Fruit fly (Drosophila melanogaster) whole organism, embryonic: ENCODE measurements around the gene CG44355.
A peak's percentile ranks its signal among the peaks of the same experiment; 100 is the strongest.

ENCODE experiments used
- ATbp ChIP-seq: fragments of 200-800 bp; sonication (Bioruptor generic); optimal IDR thresholded peaks from 2 replicates; lab custom pipeline; 2017; ENCODE audit warnings: missing biosample characterization, mild to moderate bottlenecking, missing genetic modification characterization, missing genetic modification reagents
- CG10979 ChIP-seq: fragments of 200-800 bp; sonication (Bioruptor generic); optimal IDR thresholded peaks from 2 replicates; lab custom pipeline; 2018; ENCODE audit warnings: missing biosample characterization, mild to moderate bottlenecking, missing genetic modification characterization, moderate library complexity
- CG11456 ChIP-seq: fragments of 200-800 bp; sonication (Bioruptor generic); IDR thresholded peaks from 3 replicates; pipeline ENCODE4 v1.3.6; 2022; ENCODE audit warnings: missing biosample characterization, missing genetic modification characterization
- CG11504 ChIP-seq: fragments of 200-800 bp; sonication (Bioruptor generic); optimal IDR thresholded peaks from 3 replicates; lab custom pipeline; 2019; ENCODE audit warnings: missing biosample characterization, mild to moderate bottlenecking, missing genetic modification characterization, moderate library complexity
- CG1233 ChIP-seq: fragments of 200-800 bp; sonication (Bioruptor generic); optimal IDR thresholded peaks from 4 replicates; lab custom pipeline; 2018; ENCODE audit warnings: missing biosample characterization, mild to moderate bottlenecking, missing genetic modification characterization
- CG12769 ChIP-seq: fragments of 200-800 bp; sonication (Bioruptor generic); optimal IDR thresholded peaks from 2 replicates; lab custom pipeline; 2019; ENCODE audit warnings: missing biosample characterization, mild to moderate bottlenecking, missing genetic modification characterization, moderate library complexity
- CG1602 ChIP-seq: fragments of 200-800 bp; sonication (Bioruptor generic); optimal IDR thresholded peaks from 3 replicates; lab custom pipeline; 2016; ENCODE audit warnings: missing biosample characterization, missing genetic modification characterization
- CG1647 ChIP-seq: fragments of 200-800 bp; sonication (Bioruptor generic); optimal IDR thresholded peaks from 3 replicates; lab custom pipeline; 2016; ENCODE audit warnings: missing biosample characterization, missing genetic modification characterization
- CG17186 ChIP-seq: fragments of 200-800 bp; sonication (Bioruptor generic); optimal IDR thresholded peaks from 3 replicates; lab custom pipeline; 2017; ENCODE audit warnings: missing biosample characterization, missing genetic modification reagents, missing genetic modification characterization
- CG18599 ChIP-seq: fragments of 200-800 bp; sonication (Bioruptor generic); optimal IDR thresholded peaks from 3 replicates; lab custom pipeline; 2017; ENCODE audit warnings: missing biosample characterization, missing genetic modification characterization, mild to moderate bottlenecking, moderate library complexity, missing genetic modification reagents
- CG2199 ChIP-seq: fragments of 200-800 bp; sonication (Bioruptor generic); IDR thresholded peaks from 3 replicates; pipeline ENCODE4 v1.3.6; 2022; ENCODE audit warnings: missing biosample characterization, missing genetic modification characterization
- CG2712 ChIP-seq: fragments of 200-800 bp; optimal IDR thresholded peaks from 3 replicates; lab custom pipeline; 2019; ENCODE audit warnings: missing biosample characterization, mild to moderate bottlenecking, missing genetic modification characterization, moderate library complexity
- CG32532 ChIP-seq: fragments of 200-800 bp; sonication (Bioruptor generic); IDR thresholded peaks from 2 replicates; pipeline ENCODE4 v1.3.6; 2022; ENCODE audit warnings: missing biosample characterization, missing genetic modification characterization
- CG34422 ChIP-seq: fragments of 200-800 bp; sonication (Bioruptor generic); IDR thresholded peaks from 3 replicates; pipeline ENCODE4 v1.3.6; 2022; ENCODE audit warnings: missing biosample characterization, missing genetic modification characterization
- CG3995 ChIP-seq: fragments of 200-800 bp; sonication (Bioruptor generic); optimal IDR thresholded peaks from 3 replicates; lab custom pipeline; 2016; ENCODE audit warnings: missing biosample characterization, missing genetic modification characterization
- CG7839 ChIP-seq: fragments of 200-800 bp; sonication (Bioruptor generic); optimal IDR thresholded peaks from 3 replicates; lab custom pipeline; 2018; ENCODE audit warnings: missing biosample characterization, mild to moderate bottlenecking, missing genetic modification characterization, moderate library complexity
- CG9932 ChIP-seq: fragments of 200-800 bp; sonication (Bioruptor generic); IDR thresholded peaks from 2 replicates; pipeline ENCODE4 v1.3.6; 2022; ENCODE audit warnings: missing biosample characterization, missing genetic modification characterization
- Ets65A ChIP-seq: fragments of 200-800 bp; sonication (Bioruptor generic); peaks from one replicate; lab custom pipeline; 2016; ENCODE audit warnings: missing biosample characterization, missing genetic modification characterization
- HHEX ChIP-seq: fragments of 200-800 bp; sonication (Bioruptor generic); optimal IDR thresholded peaks from 3 replicates; lab custom pipeline; 2017; ENCODE audit warnings: missing biosample characterization, mild to moderate bottlenecking, missing genetic modification characterization, missing genetic modification reagents
- HmgZ ChIP-seq: fragments of 200-800 bp; sonication (Bioruptor generic); optimal IDR thresholded peaks from 2 replicates; lab custom pipeline; 2018; ENCODE audit warnings: missing biosample characterization, mild to moderate bottlenecking, missing genetic modification characterization
- Hmr ChIP-seq: fragments of 200-800 bp; sonication (Bioruptor generic); optimal IDR thresholded peaks from 3 replicates; lab custom pipeline; 2017; ENCODE audit warnings: mild to moderate bottlenecking, missing biosample characterization, missing genetic modification reagents, missing genetic modification characterization
- Lpt ChIP-seq: fragments of >200 bp; optimal IDR thresholded peaks from 2 replicates; lab custom pipeline; 2018; ENCODE audit warnings: missing biosample characterization, missing genetic modification characterization
- Med ChIP-seq: fragments of 200-800 bp; sonication (Bioruptor generic); peaks from one replicate; lab custom pipeline; 2016; ENCODE audit warnings: missing biosample characterization, missing genetic modification characterization, mild to moderate bottlenecking, inconsistent platforms, moderate library complexity
- Nf-YB ChIP-seq: fragments of 200-800 bp; sonication (Bioruptor generic); optimal IDR thresholded peaks from 3 replicates; lab custom pipeline; 2019; ENCODE audit warnings: missing biosample characterization, mild to moderate bottlenecking, missing genetic modification characterization, moderate library complexity
- Nf-YC ChIP-seq: fragments of 200-800 bp; optimal IDR thresholded peaks from 3 replicates; lab custom pipeline; 2019; ENCODE audit warnings: missing biosample characterization, mild to moderate bottlenecking, missing genetic modification characterization, moderate library complexity
- Pdp1 ChIP-seq, 2 experiments: fragments of 200-800 bp; sonication (Bioruptor generic); optimal IDR thresholded peaks; 3 replicates each; lab custom pipeline; 2016; ENCODE audit warnings: missing biosample characterization in 2 of 2, missing genetic modification characterization in 2 of 2, mild to moderate bottlenecking in 1 of 2, moderate library complexity in 1 of 2
- Stat92E ChIP-seq, 3 experiments: fragments of >200 bp in 2 of 3; fragments of 200-800 bp in 1 of 3; sonication (Bioruptor generic) in 1 of 3; optimal IDR thresholded peaks; 2 replicates each; lab custom pipeline; 2017 to 2019; ENCODE audit warnings: missing biosample characterization in 3 of 3, missing genetic modification characterization in 3 of 3, mild to moderate bottlenecking in 1 of 3, moderate library complexity in 1 of 3
- ab ChIP-seq: fragments of 200-800 bp; sonication (Bioruptor generic); optimal IDR thresholded peaks from 2 replicates; lab custom pipeline; 2016; ENCODE audit warnings: missing biosample characterization, missing genetic modification characterization
- amos ChIP-seq: fragments of 200-800 bp; sonication (Bioruptor generic); IDR thresholded peaks from 2 replicates; pipeline ENCODE4 v1.3.6; 2022; ENCODE audit warnings: missing biosample characterization, missing genetic modification characterization; ENCODE audit not compliant: partially characterized antibody
- bsh ChIP-seq, 2 experiments: fragments of 200-800 bp; sonication (Bioruptor generic); optimal IDR thresholded peaks; 2 replicates each; lab custom pipeline; 2017 to 2018; ENCODE audit warnings: mild to moderate bottlenecking in 2 of 2, missing biosample characterization in 2 of 2, missing genetic modification characterization in 2 of 2, moderate library complexity in 1 of 2
- chinmo ChIP-seq: fragments of 200-800 bp; sonication (Bioruptor generic); IDR thresholded peaks from 4 replicates; pipeline ENCODE4 v1.3.6; 2022; ENCODE audit warnings: missing biosample characterization, missing genetic modification characterization; ENCODE audit not compliant: partially characterized antibody
- crol ChIP-seq: fragments of 200-800 bp; sonication (Bioruptor generic); IDR thresholded peaks from 2 replicates; pipeline ENCODE4 v1.3.6; 2022; ENCODE audit warnings: missing biosample characterization, missing genetic modification characterization
- dmrt11E ChIP-seq: fragments of 200-800 bp; sonication (Bioruptor generic); optimal IDR thresholded peaks from 3 replicates; lab custom pipeline; 2018; ENCODE audit warnings: missing biosample characterization, mild to moderate bottlenecking, missing genetic modification characterization, moderate library complexity
- dmrt99B ChIP-seq: fragments of 200-800 bp; sonication (Bioruptor generic); optimal IDR thresholded peaks from 2 replicates; lab custom pipeline; 2018; ENCODE audit warnings: missing biosample characterization, mild to moderate bottlenecking, missing genetic modification characterization, moderate library complexity
- ewg ChIP-seq: fragments of 200-800 bp; sonication (Bioruptor generic); optimal IDR thresholded peaks from 3 replicates; lab custom pipeline; 2017; ENCODE audit warnings: mild to moderate bottlenecking, missing biosample characterization, missing genetic modification reagents, missing genetic modification characterization
- ham ChIP-seq: fragments of 200-800 bp; sonication (Bioruptor generic); IDR thresholded peaks from 2 replicates; pipeline ENCODE4 v1.3.6; 2022; ENCODE audit warnings: missing biosample characterization, missing genetic modification characterization
- lbe ChIP-seq: fragments of 200-800 bp; sonication (Bioruptor generic); optimal IDR thresholded peaks from 2 replicates; lab custom pipeline; 2016; ENCODE audit warnings: missing biosample characterization, mild to moderate bottlenecking, missing genetic modification characterization
- lilli ChIP-seq: fragments of 200-800 bp; sonication (Bioruptor generic); optimal IDR thresholded peaks from 3 replicates; lab custom pipeline; 2016; ENCODE audit warnings: missing biosample characterization, missing genetic modification characterization
- luna ChIP-seq: fragments of 200-800 bp; sonication (Bioruptor generic); optimal IDR thresholded peaks from 2 replicates; lab custom pipeline; 2016; ENCODE audit warnings: missing biosample characterization, missing genetic modification characterization
- phol ChIP-seq: fragments of 200-800 bp; sonication (Bioruptor generic); optimal IDR thresholded peaks from 3 replicates; lab custom pipeline; 2018; ENCODE audit warnings: missing biosample characterization, mild to moderate bottlenecking, missing genetic modification characterization, moderate library complexity
- prd ChIP-seq, 3 experiments: fragments of >200 bp in 2 of 3; fragments of 200-800 bp in 1 of 3; sonication (Bioruptor generic) in 1 of 3; optimal IDR thresholded peaks in 2 of 3; IDR thresholded peaks in 1 of 3; 2 replicates in 2 of 3; 3 replicates in 1 of 3; pipeline versions ENCODE4 v1.3.6 to Lab custom; 2017 to 2022; ENCODE audit warnings: missing biosample characterization in 1 of 3, missing genetic modification characterization in 1 of 3
- ranshi ChIP-seq: fragments of 200-800 bp; sonication (Bioruptor generic); IDR thresholded peaks from 2 replicates; pipeline ENCODE4 v1.3.6; 2022; ENCODE audit warnings: missing biosample characterization, missing genetic modification characterization
- row ChIP-seq: fragments of 200-800 bp; sonication (Bioruptor generic); IDR thresholded peaks from 3 replicates; pipeline ENCODE4 v1.3.6; 2022; ENCODE audit warnings: missing biosample characterization, missing genetic modification characterization
- salm ChIP-seq: fragments of 200-800 bp; sonication (Bioruptor generic); optimal IDR thresholded peaks from 2 replicates; lab custom pipeline; 2018; ENCODE audit warnings: missing biosample characterization, mild to moderate bottlenecking, missing genetic modification characterization
- sd ChIP-seq: fragments of 200-800 bp; sonication (Bioruptor generic); optimal IDR thresholded peaks from 3 replicates; lab custom pipeline; 2018; ENCODE audit warnings: missing biosample characterization, mild to moderate bottlenecking, missing genetic modification characterization, moderate library complexity
- sqz ChIP-seq: fragments of 200-800 bp; sonication (Bioruptor generic); optimal IDR thresholded peaks from 3 replicates; lab custom pipeline; 2018; ENCODE audit warnings: missing biosample characterization, mild to moderate bottlenecking, missing genetic modification characterization
- vvl ChIP-seq: fragments of 200-800 bp; sonication (Bioruptor generic); IDR thresholded peaks from 2 replicates; pipeline ENCODE4 v1.3.6; 2022; ENCODE audit warnings: missing biosample characterization, missing genetic modification characterization

The CG44355 gene

dm6 chr3L:12310505-12310904 lies at the start of gene CG44355:
CG44355 (plus strand) TSS chr3L:12310805.
- no peak for TF ChIP-seq CG1602 (GFP tag; lab: Kevin White, UChicago)
- TF ChIP-seq phol (tag; lab: Kevin White, UChicago), result peak; percentile 32
- peak; percentile 41 for TF ChIP-seq CG18599 (GFP tag; lab: Kevin White, UChicago)
- peak; percentile 2 for TF ChIP-seq CG10979
- no peak for TF ChIP-seq CG3995
- peak; percentile 34 for TF ChIP-seq Nf-YB (GFP tag; lab: Kevin White, UChicago)
- no peak for TF ChIP-seq Stat92E (GFP tag; optimal IDR thresholded peaks at IDR 0.05; lab: Kevin White, UChicago)
- TF ChIP-seq CG11504 (tag; lab: Kevin White, UChicago), result peak; percentile 34
- TF ChIP-seq Nf-YC (tag; lab: Kevin White, UChicago), result peak; percentile 74
- no peak for TF ChIP-seq CG2199 (GFP tag; lab: Robert Waterston, UW)
- TF ChIP-seq ab, result no peak
- no peak for TF ChIP-seq HHEX (GFP tag; lab: Kevin White, UChicago)
- peak; percentile 20 for TF ChIP-seq CG2712
- peak; percentile 5 for TF ChIP-seq CG7839 (tag; lab: Kevin White, UChicago)
- TF ChIP-seq dmrt99B (tag; lab: Kevin White, UChicago), result peak; percentile 26
- peak; percentile 42 for TF ChIP-seq ewg
- TF ChIP-seq dmrt11E (tag; lab: Kevin White, UChicago), result no peak
- TF ChIP-seq row, result peak; percentile 30; the same call in 1 of the 3 replicates

dm6 chr3L:12265526-12266342 lies 44.9 kb upstream of the CG44355 start:
- no peak for TF ChIP-seq CG17186
- peak; percentile 60 for TF ChIP-seq ATbp (GFP tag; lab: Kevin White, UChicago)
- no peak for TF ChIP-seq amos (GFP tag; lab: Robert Waterston, UW)
- peak; percentile 95 for TF ChIP-seq sd (tag; lab: Kevin White, UChicago)
- TF ChIP-seq lbe, result peak; percentile 4
- TF ChIP-seq ham (GFP tag; lab: Robert Waterston, UW), result no peak
- no peak for TF ChIP-seq prd (optimal IDR thresholded peaks at IDR 0.05; lab: Kevin White, UChicago)
- TF ChIP-seq prd (GFP tag; IDR thresholded peaks at IDR 0.05; lab: Robert Waterston, UW), result no peak
- peak; percentile 72 for TF ChIP-seq sqz (GFP tag; lab: Kevin White, UChicago)
- TF ChIP-seq HmgZ (tag; lab: Kevin White, UChicago), result peak; percentile 16
- TF ChIP-seq Lpt (GFP tag; lab: Kevin White, UChicago), result no peak
- no peak for TF ChIP-seq salm (tag; lab: Kevin White, UChicago)
- no peak for TF ChIP-seq Hmr (GFP tag; lab: Kevin White, UChicago)
- no peak for TF ChIP-seq Ets65A (GFP tag; lab: Kevin White, UChicago)
- no peak for TF ChIP-seq ranshi (GFP tag; lab: Robert Waterston, UW)
- TF ChIP-seq CG34422 (GFP tag; lab: Robert Waterston, UW), result 0 out of 3 replicates have a peak, but pooled peaks have one; percentile 41
- no peak for TF ChIP-seq luna (GFP tag; lab: Kevin White, UChicago)
- no peak for TF ChIP-seq CG1647 (GFP tag; lab: Kevin White, UChicago)
- peak; percentile 68 for TF ChIP-seq Med (GFP tag; lab: Kevin White, UChicago)
- peak in 1 of 2 experiments; percentile 75 for TF ChIP-seq bsh (GFP tag; optimal IDR thresholded peaks at IDR 0.05; lab: Kevin White, UChicago)
- TF ChIP-seq CG9932 (GFP tag; lab: Robert Waterston, UW), result no peak
- peak; percentile 2 for TF ChIP-seq CG12769 (tag; lab: Kevin White, UChicago)
- TF ChIP-seq chinmo (GFP tag; lab: Robert Waterston, UW), result peak; percentile 86; the same call in 2 of the 4 replicates
- 0 out of 2 replicates have a peak, but pooled peaks have one; percentile 7 for TF ChIP-seq vvl (GFP tag; lab: Robert Waterston, UW)
- peak in 1 of 2 experiments; percentile 39 for TF ChIP-seq Pdp1 (GFP tag; optimal IDR thresholded peaks at IDR 0.05; lab: Kevin White, UChicago)
- TF ChIP-seq lilli (GFP tag; lab: Kevin White, UChicago), result no peak
- TF ChIP-seq CG32532, result no peak
- TF ChIP-seq CG11456 (GFP tag; lab: Robert Waterston, UW), result no peak
- TF ChIP-seq CG1233, result no peak
- no peak for TF ChIP-seq crol (GFP tag; lab: Robert Waterston, UW)
